Fruit fly (Drosophila melanogaster) whole organism, embryonic: ENCODE measurements around the gene Obp19a.

Source experiments
- CG10979 ChIP-seq: fragments of 200-800 bp; sonication (Bioruptor generic); optimal IDR thresholded peaks from 2 replicates; lab custom pipeline; 2018; ENCODE audit warnings: missing biosample characterization, mild to moderate bottlenecking, missing genetic modification characterization, moderate library complexity
- CG11696 ChIP-seq: fragments of 200-800 bp; sonication (Bioruptor generic); IDR thresholded peaks from 2 replicates; pipeline ENCODE4 v1.3.6; 2022; ENCODE audit warnings: missing biosample characterization, missing genetic modification characterization
- CG12659 ChIP-seq: fragments of 200-800 bp; sonication (Bioruptor generic); optimal IDR thresholded peaks from 3 replicates; lab custom pipeline; 2017; ENCODE audit warnings: mild to moderate bottlenecking, missing biosample characterization, missing genetic modification reagents, missing genetic modification characterization
- CG13424 ChIP-seq: fragments of 200-800 bp; sonication (Bioruptor generic); optimal IDR thresholded peaks from 2 replicates; lab custom pipeline; 2019; ENCODE audit warnings: missing biosample characterization, mild to moderate bottlenecking, missing genetic modification characterization, moderate library complexity
- CG14667 ChIP-seq: fragments of 200-800 bp; sonication (Bioruptor generic); IDR thresholded peaks from 2 replicates; pipeline ENCODE4 v1.3.6; 2022; ENCODE audit warnings: missing biosample characterization, missing genetic modification characterization
- CG15269 ChIP-seq: fragments of 200-800 bp; sonication (Bioruptor generic); optimal IDR thresholded peaks from 2 replicates; lab custom pipeline; 2018; ENCODE audit warnings: missing biosample characterization, mild to moderate bottlenecking, missing genetic modification characterization, moderate library complexity
- CG1602 ChIP-seq: fragments of 200-800 bp; sonication (Bioruptor generic); optimal IDR thresholded peaks from 3 replicates; lab custom pipeline; 2016; ENCODE audit warnings: missing biosample characterization, missing genetic modification characterization
- CG17385 ChIP-seq: fragments of 200-800 bp; sonication (Bioruptor generic); optimal IDR thresholded peaks from 3 replicates; lab custom pipeline; 2018; ENCODE audit warnings: missing biosample characterization, mild to moderate bottlenecking, missing genetic modification characterization
- CG2120 ChIP-seq: fragments of 200-800 bp; sonication (Bioruptor generic); optimal IDR thresholded peaks from 3 replicates; lab custom pipeline; 2016; ENCODE audit warnings: missing biosample characterization, missing genetic modification characterization
- CG2678 ChIP-seq: fragments of 200-800 bp; sonication (Bioruptor generic); optimal IDR thresholded peaks from 3 replicates; lab custom pipeline; 2019; ENCODE audit warnings: missing biosample characterization, mild to moderate bottlenecking, missing genetic modification characterization, moderate library complexity
- CG30403 ChIP-seq: fragments of 200-800 bp; sonication (Bioruptor generic); optimal IDR thresholded peaks from 3 replicates; lab custom pipeline; 2016; ENCODE audit warnings: missing biosample characterization, missing genetic modification characterization
- CG32532 ChIP-seq: fragments of 200-800 bp; sonication (Bioruptor generic); IDR thresholded peaks from 2 replicates; pipeline ENCODE4 v1.3.6; 2022; ENCODE audit warnings: missing biosample characterization, missing genetic modification characterization
- CG34224 ChIP-seq: fragments of 200-800 bp; sonication (Bioruptor generic); IDR thresholded peaks from 3 replicates; pipeline ENCODE4 v1.3.6; 2022; ENCODE audit warnings: missing biosample characterization, missing genetic modification characterization; ENCODE audit not compliant: partially characterized antibody
- CG4282 ChIP-seq: fragments of 200-800 bp; sonication (Bioruptor generic); optimal IDR thresholded peaks from 2 replicates; lab custom pipeline; 2016; ENCODE audit warnings: missing biosample characterization, missing genetic modification characterization
- CG6254 ChIP-seq: fragments of 200-800 bp; sonication (Bioruptor generic); optimal IDR thresholded peaks from 3 replicates; lab custom pipeline; 2017; ENCODE audit warnings: mild to moderate bottlenecking, missing biosample characterization, missing genetic modification reagents, missing genetic modification characterization
- CG6272 ChIP-seq: fragments of 200-800 bp; sonication (Bioruptor generic); IDR thresholded peaks from 2 replicates; pipeline ENCODE4 v1.3.6; 2022; ENCODE audit warnings: missing biosample characterization, missing genetic modification characterization
- CG6654 ChIP-seq: fragments of 200-800 bp; sonication (Bioruptor generic); optimal IDR thresholded peaks from 2 replicates; lab custom pipeline; 2017; ENCODE audit warnings: missing biosample characterization, mild to moderate bottlenecking, missing genetic modification characterization
- CG6791 ChIP-seq: fragments of 200-800 bp; sonication (Bioruptor generic); IDR thresholded peaks from 3 replicates; pipeline ENCODE4 v1.3.6; 2022; ENCODE audit warnings: missing biosample characterization, missing genetic modification characterization; ENCODE audit not compliant: partially characterized antibody
- CG7357 ChIP-seq: fragments of 200-800 bp; sonication (Bioruptor generic); IDR thresholded peaks from 3 replicates; pipeline ENCODE4 v1.3.6; 2022; ENCODE audit warnings: missing biosample characterization, missing genetic modification characterization
- CG9609 ChIP-seq: fragments of 200-800 bp; sonication (Bioruptor generic); optimal IDR thresholded peaks from 3 replicates; lab custom pipeline; 2016; ENCODE audit warnings: missing biosample characterization, missing genetic modification characterization
- CG9727 ChIP-seq: fragments of 200-800 bp; sonication (Bioruptor generic); optimal IDR thresholded peaks from 3 replicates; lab custom pipeline; 2017; ENCODE audit warnings: missing biosample characterization, mild to moderate bottlenecking, missing genetic modification characterization
- CG9932 ChIP-seq: fragments of 200-800 bp; sonication (Bioruptor generic); IDR thresholded peaks from 2 replicates; pipeline ENCODE4 v1.3.6; 2022; ENCODE audit warnings: missing biosample characterization, missing genetic modification characterization
- Dp ChIP-seq: fragments of 200-800 bp; sonication (Bioruptor generic); optimal IDR thresholded peaks from 2 replicates; lab custom pipeline; 2018; ENCODE audit warnings: missing biosample characterization, mild to moderate bottlenecking, missing genetic modification characterization, moderate library complexity
- E2f1 ChIP-seq: fragments of 200-800 bp; sonication (Bioruptor generic); IDR thresholded peaks from 2 replicates; pipeline ENCODE4 v1.3.6; 2022; ENCODE audit warnings: missing biosample characterization, missing genetic modification characterization
- H2.0 ChIP-seq: fragments of 200-800 bp; sonication (Bioruptor generic); IDR thresholded peaks from 2 replicates; pipeline ENCODE4 v1.3.6; 2022; ENCODE audit warnings: missing biosample characterization, missing genetic modification characterization
- Hr51 ChIP-seq, 2 experiments: fragments of 200-800 bp; sonication (Bioruptor generic); optimal IDR thresholded peaks; 2 replicates in 1 of 2; 3 replicates in 1 of 2; lab custom pipeline; 2016 to 2018; ENCODE audit warnings: missing biosample characterization in 2 of 2, missing genetic modification characterization in 2 of 2, mild to moderate bottlenecking in 1 of 2, moderate library complexity in 1 of 2
- Myb ChIP-seq: fragments of 200-800 bp; sonication (Bioruptor generic); optimal IDR thresholded peaks from 2 replicates; lab custom pipeline; 2016; ENCODE audit warnings: missing biosample characterization, missing genetic modification characterization
- Neu2 ChIP-seq: fragments of 200-800 bp; sonication (Bioruptor generic); optimal IDR thresholded peaks from 3 replicates; lab custom pipeline; 2016; ENCODE audit warnings: missing biosample characterization, missing genetic modification characterization, borderline replicate concordance
- Ptx1 ChIP-seq: fragments of 200-800 bp; sonication (Bioruptor generic); IDR thresholded peaks from 2 replicates; pipeline ENCODE4 v1.3.6; 2022; ENCODE audit warnings: missing biosample characterization, missing genetic modification characterization
- Ravus ChIP-seq: fragments of 200-800 bp; sonication (Bioruptor generic); IDR thresholded peaks from 2 replicates; pipeline ENCODE4 v1.3.6; 2022; ENCODE audit warnings: missing biosample characterization, missing genetic modification characterization
- Side ChIP-seq: fragments of 200-800 bp; sonication (Bioruptor generic); optimal IDR thresholded peaks from 2 replicates; lab custom pipeline; 2016; ENCODE audit warnings: missing biosample characterization, missing genetic modification characterization
- Sry-δ ChIP-seq: fragments of 200-800 bp; sonication (Bioruptor generic); optimal IDR thresholded peaks from 2 replicates; lab custom pipeline; 2016; ENCODE audit warnings: missing biosample characterization, missing genetic modification characterization
- Xbp1 ChIP-seq: fragments of 200-800 bp; sonication (Bioruptor generic); optimal IDR thresholded peaks from 3 replicates; lab custom pipeline; 2016; ENCODE audit warnings: missing biosample characterization, mild to moderate bottlenecking, missing genetic modification characterization
- croc ChIP-seq: fragments of 200-800 bp; sonication (Bioruptor generic); conservative IDR thresholded peaks from 3 replicates; pipeline ENCODE4 v1.3.6; 2022; ENCODE audit warnings: missing biosample characterization, missing genetic modification characterization
- fu2 ChIP-seq: fragments of 200-800 bp; sonication (Bioruptor generic); optimal IDR thresholded peaks from 2 replicates; lab custom pipeline; 2016; ENCODE audit warnings: missing biosample characterization, missing genetic modification characterization
- gce ChIP-seq: fragments of 200-800 bp; sonication (Bioruptor generic); IDR thresholded peaks from 3 replicates; pipeline ENCODE4 v1.3.6; 2022; ENCODE audit warnings: missing biosample characterization, missing genetic modification characterization
- gem ChIP-seq: fragments of 200-800 bp; sonication (Bioruptor generic); optimal IDR thresholded peaks from 2 replicates; lab custom pipeline; 2019; ENCODE audit warnings: missing biosample characterization, mild to moderate bottlenecking, missing genetic modification characterization, moderate library complexity
- ind ChIP-seq: fragments of 200-800 bp; sonication (Bioruptor generic); optimal IDR thresholded peaks from 3 replicates; lab custom pipeline; 2016; ENCODE audit warnings: missing biosample characterization, missing genetic modification characterization
- kay ChIP-seq: fragments of 200-800 bp; sonication (Bioruptor generic); optimal IDR thresholded peaks from 2 replicates; lab custom pipeline; 2016; ENCODE audit warnings: missing biosample characterization, missing genetic modification characterization
- lab ChIP-seq: fragments of 200-800 bp; sonication (Bioruptor generic); optimal IDR thresholded peaks from 3 replicates; lab custom pipeline; 2017; ENCODE audit warnings: missing biosample characterization, missing genetic modification characterization, mild to moderate bottlenecking, moderate library complexity, missing genetic modification reagents
- nmo ChIP-seq: fragments of 200-800 bp; sonication (Bioruptor generic); optimal IDR thresholded peaks from 2 replicates; lab custom pipeline; 2018; ENCODE audit warnings: missing biosample characterization, mild to moderate bottlenecking, missing genetic modification characterization, moderate library complexity
- p53 ChIP-seq: fragments of 200-800 bp; sonication (Bioruptor generic); optimal IDR thresholded peaks from 2 replicates; lab custom pipeline; 2016; ENCODE audit warnings: missing biosample characterization, missing genetic modification characterization
- pzg ChIP-seq: fragments of 200-800 bp; sonication (Bioruptor generic); optimal IDR thresholded peaks from 3 replicates; lab custom pipeline; 2018; ENCODE audit warnings: missing biosample characterization, mild to moderate bottlenecking, missing genetic modification characterization, moderate library complexity
- sens ChIP-seq: fragments of 200-800 bp; sonication (Bioruptor generic); peaks from one replicate; lab custom pipeline; 2016; ENCODE audit warnings: missing biosample characterization, missing genetic modification characterization
- sna ChIP-seq: fragments of 200-800 bp; sonication (Bioruptor generic); IDR thresholded peaks from 2 replicates; pipeline ENCODE4 v1.3.6; 2022; ENCODE audit warnings: missing biosample characterization, missing genetic modification characterization; ENCODE audit not compliant: partially characterized antibody
- stc ChIP-seq: fragments of 200-800 bp; sonication (Bioruptor generic); IDR thresholded peaks from 2 replicates; pipeline ENCODE4 v1.3.6; 2022; ENCODE audit warnings: missing biosample characterization, missing genetic modification characterization
- unc-4 ChIP-seq: fragments of 200-800 bp; sonication (Bioruptor generic); IDR thresholded peaks from 2 replicates; pipeline ENCODE4 v1.3.6; 2022; ENCODE audit warnings: missing biosample characterization, missing genetic modification characterization; ENCODE audit not compliant: partially characterized antibody
- wdn ChIP-seq: fragments of 200-800 bp; sonication (Bioruptor generic); IDR thresholded peaks from 2 replicates; pipeline ENCODE4 v1.3.6; 2022; ENCODE audit warnings: missing biosample characterization, missing genetic modification characterization

Gene Obp19a

dm6 chrX:20433345-20434332, 18.1 kb downstream of the Obp19a start, which contains the start of gene CG1695 (continued):
- TF ChIP-seq CG12659 (peak; percentile 34), CG9727 (GFP tag; lab: Kevin White, UChicago) (peak; percentile 30), gem (tag; lab: Kevin White, UChicago) (peak; percentile 41), fu2 (GFP tag; lab: Kevin White, UChicago) (peak; percentile 13), CG32532 (peak; percentile 31; the same call in 1 of the 2 replicates), CG2678 (tag; lab: Kevin White, UChicago) (peak; percentile 56), CG13424 (tag; lab: Kevin White, UChicago) (peak; percentile 36), H2.0 (GFP tag; lab: Robert Waterston, UW) (0 out of 2 replicates have a peak, but pooled peaks have one; percentile 11), CG7357 (GFP tag; lab: Robert Waterston, UW) (0 out of 3 replicates have a peak, but pooled peaks have one; percentile 5), croc (GFP tag; lab: Robert Waterston, UW) (no peak), CG11696 (no peak), sna (GFP tag; lab: Robert Waterston, UW) (0 out of 2 replicates have a peak, but pooled peaks have one; percentile 38), CG1602 (GFP tag; lab: Kevin White, UChicago) (peak; percentile 3), CG6791 (GFP tag; lab: Robert Waterston, UW) (no peak), sens (GFP tag; lab: Kevin White, UChicago) (peak; percentile 90), Hr51 (GFP tag; optimal IDR thresholded peaks at IDR 0.05; lab: Kevin White, UChicago) (peak in 1 of 2 experiments; percentile 39), CG9609 (GFP tag; lab: Kevin White, UChicago) (no peak), gce (GFP tag; lab: Robert Waterston, UW) (no peak), Xbp1 (GFP tag; lab: Kevin White, UChicago) (peak; percentile 18), Neu2 (GFP tag; lab: Kevin White, UChicago) (no peak), CG9932 (GFP tag; lab: Robert Waterston, UW) (peak; percentile 23; the same call in 1 of the 2 replicates), CG10979 (tag; lab: Kevin White, UChicago) (peak; percentile 2), CG34224 (no peak), p53 (no peak), pzg (GFP tag; lab: Kevin White, UChicago) (peak; percentile 23), unc-4 (GFP tag; lab: Robert Waterston, UW) (peak; percentile 39; the same call in 1 of the 2 replicates), stc (GFP tag; lab: Robert Waterston, UW) (no peak), CG6654 (no peak), wdn (no peak), CG6272 (no peak), CG6254 (GFP tag; lab: Kevin White, UChicago) (peak; percentile 5), kay (GFP tag; lab: Kevin White, UChicago) (no peak), CG17385 (GFP tag; lab: Kevin White, UChicago) (peak; percentile 8), Ravus (no peak), CG15269 (tag; lab: Kevin White, UChicago) (peak; percentile 32), CG2120 (peak; percentile 45), Sry-δ (peak; percentile 3), ind (GFP tag; lab: Kevin White, UChicago) (no peak), lab (peak; percentile 34), CG14667 (GFP tag; lab: Robert Waterston, UW) (no peak), Myb (GFP tag; lab: Kevin White, UChicago) (peak; percentile 22), CG30403 (GFP tag; lab: Kevin White, UChicago) (peak; percentile 53), nmo (peak; percentile 28), Dp (GFP tag; lab: Kevin White, UChicago) (peak; percentile 17), Ptx1 (peak; percentile 12; the same call in 1 of the 2 replicates), Side (no peak), E2f1 (no peak), CG4282 (GFP tag; lab: Kevin White, UChicago) (no peak)
